Fruit fly (Drosophila melanogaster) whole organism, embryonic: ENCODE data around the gene Trim9.

ENCODE experiments used
- B-H2 ChIP-seq: fragments of 200-800 bp; sonication (Bioruptor generic); optimal IDR thresholded peaks from 2 replicates; lab custom pipeline; 2018; ENCODE audit warnings: missing biosample characterization, mild to moderate bottlenecking, missing genetic modification characterization
- CG10654 ChIP-seq: fragments of 200-800 bp; sonication (Bioruptor generic); optimal IDR thresholded peaks from 2 replicates; lab custom pipeline; 2016; ENCODE audit warnings: missing biosample characterization, missing genetic modification characterization
- CG11247 ChIP-seq: fragments of 200-800 bp; sonication (Bioruptor generic); IDR thresholded peaks from 2 replicates; pipeline ENCODE4 v1.3.6; 2022; ENCODE audit warnings: missing biosample characterization, missing genetic modification characterization
- CG11560 ChIP-seq: fragments of 200-800 bp; sonication (Bioruptor generic); IDR thresholded peaks from 3 replicates; pipeline ENCODE4 v1.3.6; 2022; ENCODE audit warnings: missing biosample characterization, missing genetic modification characterization
- CG12744 ChIP-seq: fragments of 200-800 bp; sonication (Bioruptor generic); optimal IDR thresholded peaks from 2 replicates; lab custom pipeline; 2016; ENCODE audit warnings: missing biosample characterization, missing genetic modification characterization
- CG12942 ChIP-seq: fragments of 200-800 bp; sonication (Bioruptor generic); optimal IDR thresholded peaks from 3 replicates; lab custom pipeline; 2016; ENCODE audit warnings: missing biosample characterization, missing genetic modification characterization
- CG14667 ChIP-seq: fragments of 200-800 bp; sonication (Bioruptor generic); IDR thresholded peaks from 2 replicates; pipeline ENCODE4 v1.3.6; 2022; ENCODE audit warnings: missing biosample characterization, missing genetic modification characterization
- CG15601 ChIP-seq: fragments of 200-800 bp; sonication (Bioruptor generic); optimal IDR thresholded peaks from 3 replicates; lab custom pipeline; 2019; ENCODE audit warnings: missing biosample characterization, mild to moderate bottlenecking, missing genetic modification characterization, moderate library complexity
- CG1832 ChIP-seq: fragments of 200-800 bp; sonication (Bioruptor generic); optimal IDR thresholded peaks from 2 replicates; lab custom pipeline; 2017; ENCODE audit warnings: missing biosample characterization, mild to moderate bottlenecking, missing genetic modification characterization, inconsistent platforms
- CG30020 ChIP-seq: fragments of 200-800 bp; optimal IDR thresholded peaks from 2 replicates; lab custom pipeline; 2019; ENCODE audit warnings: missing biosample characterization, mild to moderate bottlenecking, missing genetic modification characterization, moderate library complexity
- CG3838 ChIP-seq: fragments of 200-800 bp; sonication (Bioruptor generic); optimal IDR thresholded peaks from 3 replicates; lab custom pipeline; 2016; ENCODE audit warnings: missing biosample characterization, missing genetic modification characterization
- CG43689 ChIP-seq: fragments of 200-800 bp; sonication (Bioruptor generic); IDR thresholded peaks from 2 replicates; pipeline ENCODE4 v1.3.6; 2022; ENCODE audit warnings: missing biosample characterization, missing genetic modification characterization
- CG6272 ChIP-seq: fragments of 200-800 bp; sonication (Bioruptor generic); IDR thresholded peaks from 2 replicates; pipeline ENCODE4 v1.3.6; 2022; ENCODE audit warnings: missing biosample characterization, missing genetic modification characterization
- CG7745 ChIP-seq: fragments of 200-800 bp; sonication (Bioruptor generic); optimal IDR thresholded peaks from 2 replicates; lab custom pipeline; 2018; ENCODE audit warnings: missing biosample characterization, mild to moderate bottlenecking, missing genetic modification characterization, moderate library complexity
- CG7786 ChIP-seq: fragments of 200-800 bp; sonication (Bioruptor generic); optimal IDR thresholded peaks from 2 replicates; lab custom pipeline; 2016; ENCODE audit warnings: missing biosample characterization, missing genetic modification characterization
- CG7839 ChIP-seq: fragments of 200-800 bp; sonication (Bioruptor generic); optimal IDR thresholded peaks from 3 replicates; lab custom pipeline; 2018; ENCODE audit warnings: missing biosample characterization, mild to moderate bottlenecking, missing genetic modification characterization, moderate library complexity
- CG8765 ChIP-seq: fragments of 200-800 bp; sonication (Bioruptor generic); IDR thresholded peaks from 2 replicates; pipeline ENCODE4 v1.3.6; 2022; ENCODE audit warnings: missing biosample characterization, missing genetic modification characterization
- CG9817 ChIP-seq: fragments of 200-800 bp; sonication (Bioruptor generic); optimal IDR thresholded peaks from 2 replicates; lab custom pipeline; 2018; ENCODE audit warnings: missing biosample characterization, mild to moderate bottlenecking, missing genetic modification characterization, moderate library complexity
- CHES-1-like ChIP-seq: fragments of 200-800 bp; sonication (Bioruptor generic); optimal IDR thresholded peaks from 2 replicates; lab custom pipeline; 2016; ENCODE audit warnings: missing biosample characterization, missing genetic modification characterization
- Doc3 ChIP-seq: fragments of 200-800 bp; sonication (Bioruptor generic); IDR thresholded peaks from 3 replicates; pipeline ENCODE4 v1.3.6; 2022; ENCODE audit warnings: missing biosample characterization, missing genetic modification characterization; ENCODE audit not compliant: partially characterized antibody
- E2f2 ChIP-seq: fragments of 200-800 bp; sonication (Bioruptor generic); IDR thresholded peaks from 2 replicates; pipeline ENCODE4 v1.3.6; 2022; ENCODE audit warnings: missing biosample characterization, missing genetic modification characterization
- Eip74EF ChIP-seq, 2 experiments: fragments of 200-800 bp in 1 of 2; fragments of >200 bp in 1 of 2; sonication (Bioruptor generic) in 1 of 2; optimal IDR thresholded peaks; 2 replicates each; lab custom pipeline; 2017 to 2019; ENCODE audit warnings: missing biosample characterization in 2 of 2, missing genetic modification characterization in 2 of 2, mild to moderate bottlenecking in 1 of 2, moderate library complexity in 1 of 2
- Hmx ChIP-seq: fragments of 200-800 bp; sonication (Bioruptor generic); optimal IDR thresholded peaks from 2 replicates; lab custom pipeline; 2016; ENCODE audit warnings: missing biosample characterization, missing genetic modification characterization
- Hsf ChIP-seq: fragments of 200-800 bp; sonication (Bioruptor generic); optimal IDR thresholded peaks from 3 replicates; lab custom pipeline; 2016; ENCODE audit warnings: missing biosample characterization, missing genetic modification characterization
- Mes4 ChIP-seq: fragments of 200-800 bp; sonication (Bioruptor generic); optimal IDR thresholded peaks from 2 replicates; lab custom pipeline; 2016; ENCODE audit warnings: missing biosample characterization, missing genetic modification characterization
- Ssrp ChIP-seq: fragments of 200-800 bp; sonication (Bioruptor generic); optimal IDR thresholded peaks from 2 replicates; lab custom pipeline; 2018; ENCODE audit warnings: missing biosample characterization, mild to moderate bottlenecking, missing genetic modification characterization, moderate library complexity
- Xrp1 ChIP-seq: fragments of 200-800 bp; sonication (Bioruptor generic); IDR thresholded peaks from 2 replicates; pipeline ENCODE4 v1.3.6; 2022; ENCODE audit warnings: missing biosample characterization, missing genetic modification characterization
- bowl ChIP-seq: fragments of 200-800 bp; sonication (Bioruptor generic); IDR thresholded peaks from 2 replicates; pipeline ENCODE4 v1.3.6; 2022; ENCODE audit warnings: missing biosample characterization, missing genetic modification characterization
- caup ChIP-seq: fragments of 200-800 bp; sonication (Bioruptor generic); optimal IDR thresholded peaks from 3 replicates; lab custom pipeline; 2017; ENCODE audit warnings: missing biosample characterization, mild to moderate bottlenecking, missing genetic modification characterization, moderate library complexity; ENCODE audit not compliant: severe bottlenecking
- chif ChIP-seq, 2 experiments: fragments of 200-800 bp; sonication (Bioruptor generic); optimal IDR thresholded peaks; 3 replicates each; lab custom pipeline; 2016; ENCODE audit warnings: missing biosample characterization in 2 of 2, missing genetic modification characterization in 2 of 2
- emc ChIP-seq: fragments of 200-800 bp; sonication (Bioruptor generic); optimal IDR thresholded peaks from 2 replicates; lab custom pipeline; 2016; ENCODE audit warnings: missing biosample characterization, missing genetic modification characterization
- en ChIP-seq: fragments of 200-800 bp; sonication (Bioruptor generic); optimal IDR thresholded peaks from 2 replicates; lab custom pipeline; 2016; ENCODE audit warnings: missing biosample characterization, missing genetic modification characterization
- fu2 ChIP-seq: fragments of 200-800 bp; sonication (Bioruptor generic); optimal IDR thresholded peaks from 2 replicates; lab custom pipeline; 2016; ENCODE audit warnings: missing biosample characterization, missing genetic modification characterization
- gsb-n ChIP-seq: fragments of 200-800 bp; sonication (Bioruptor generic); optimal IDR thresholded peaks from 3 replicates; lab custom pipeline; 2018; ENCODE audit warnings: missing biosample characterization, mild to moderate bottlenecking, missing genetic modification characterization
- hbn ChIP-seq: fragments of 200-800 bp; sonication (Bioruptor generic); IDR thresholded peaks from 2 replicates; pipeline ENCODE4 v1.3.6; 2022; ENCODE audit warnings: missing biosample characterization, missing genetic modification characterization; ENCODE audit not compliant: partially characterized antibody
- ind ChIP-seq: fragments of 200-800 bp; sonication (Bioruptor generic); optimal IDR thresholded peaks from 3 replicates; lab custom pipeline; 2016; ENCODE audit warnings: missing biosample characterization, missing genetic modification characterization
- lmd ChIP-seq: fragments of 200-800 bp; sonication (Bioruptor generic); IDR thresholded peaks from 2 replicates; pipeline ENCODE4 v1.3.6; 2022; ENCODE audit warnings: missing biosample characterization, missing genetic modification characterization
- lov ChIP-seq, 2 experiments: fragments of 200-800 bp in 1 of 2; fragments of >200 bp in 1 of 2; sonication (Bioruptor generic) in 1 of 2; IDR thresholded peaks in 1 of 2; optimal IDR thresholded peaks in 1 of 2; 2 replicates in 1 of 2; 3 replicates in 1 of 2; pipeline versions ENCODE4 v1.3.6 to Lab custom; 2017 to 2022; ENCODE audit warnings: missing biosample characterization in 1 of 2, missing genetic modification characterization in 1 of 2
- mam ChIP-seq: fragments of 200-800 bp; sonication (Bioruptor generic); optimal IDR thresholded peaks from 3 replicates; lab custom pipeline; 2016; ENCODE audit warnings: missing biosample characterization, missing genetic modification characterization
- nerfin-2 ChIP-seq: fragments of 200-800 bp; sonication (Bioruptor generic); IDR thresholded peaks from 2 replicates; pipeline ENCODE4 v1.3.6; 2022; ENCODE audit warnings: missing biosample characterization, missing genetic modification characterization; ENCODE audit not compliant: partially characterized antibody
- pho ChIP-seq: fragments of 200-800 bp; sonication (Bioruptor generic); optimal IDR thresholded peaks from 2 replicates; lab custom pipeline; 2016; ENCODE audit warnings: missing biosample characterization, missing genetic modification characterization
- pros ChIP-seq: fragments of 200-800 bp; sonication (Bioruptor generic); optimal IDR thresholded peaks from 3 replicates; lab custom pipeline; 2019; ENCODE audit warnings: missing biosample characterization, mild to moderate bottlenecking, missing genetic modification characterization, moderate library complexity
- pum ChIP-seq: fragments of 200-800 bp; sonication (Bioruptor generic); optimal IDR thresholded peaks from 2 replicates; lab custom pipeline; 2016; ENCODE audit warnings: missing biosample characterization, missing genetic modification characterization
- row ChIP-seq: fragments of 200-800 bp; sonication (Bioruptor generic); IDR thresholded peaks from 3 replicates; pipeline ENCODE4 v1.3.6; 2022; ENCODE audit warnings: missing biosample characterization, missing genetic modification characterization
- sens ChIP-seq: fragments of 200-800 bp; sonication (Bioruptor generic); peaks from one replicate; lab custom pipeline; 2016; ENCODE audit warnings: missing biosample characterization, missing genetic modification characterization
- sens-2 ChIP-seq: fragments of 200-800 bp; sonication (Bioruptor generic); IDR thresholded peaks from 2 replicates; pipeline ENCODE4 v1.3.6; 2022; ENCODE audit warnings: missing biosample characterization, missing genetic modification characterization
- so ChIP-seq: fragments of 200-800 bp; sonication (Bioruptor generic); IDR thresholded peaks from 3 replicates; pipeline ENCODE4 v1.3.6; 2022; ENCODE audit warnings: missing biosample characterization, missing genetic modification characterization
- stc ChIP-seq: fragments of 200-800 bp; sonication (Bioruptor generic); IDR thresholded peaks from 2 replicates; pipeline ENCODE4 v1.3.6; 2022; ENCODE audit warnings: missing biosample characterization, missing genetic modification characterization
- trh ChIP-seq: fragments of 200-800 bp; sonication (Bioruptor generic); optimal IDR thresholded peaks from 2 replicates; lab custom pipeline; 2016; ENCODE audit warnings: missing biosample characterization, missing genetic modification characterization
- unc-4 ChIP-seq: fragments of 200-800 bp; sonication (Bioruptor generic); IDR thresholded peaks from 2 replicates; pipeline ENCODE4 v1.3.6; 2022; ENCODE audit warnings: missing biosample characterization, missing genetic modification characterization; ENCODE audit not compliant: partially characterized antibody

Gene Trim9

dm6 chr2L:10616767-10617166, 72.1 kb downstream of the Trim9 start (continued):
- TF ChIP-seq unc-4 (GFP tag; lab: Robert Waterston, UW): no peak
- peak; percentile 57; the same call in 1 of the 2 replicates for TF ChIP-seq bowl
- TF ChIP-seq CG8765: peak; percentile 44; the same call in 1 of the 2 replicates
- TF ChIP-seq en: peak; percentile 40
- TF ChIP-seq CG15601: peak; percentile 73
- TF ChIP-seq CG11560 (tag; lab: Robert Waterston, UW): 0 out of 3 replicates have a peak, but pooled peaks have one; percentile 24
- TF ChIP-seq CHES-1-like: peak; percentile 37
- peak; percentile 75 for TF ChIP-seq CG6272 (GFP tag; lab: Robert Waterston, UW)
- TF ChIP-seq CG7786 (GFP tag; lab: Kevin White, UChicago): peak; percentile 45
- TF ChIP-seq Hmx: no peak
- TF ChIP-seq gsb-n (tag; lab: Kevin White, UChicago): peak; percentile 78
- peak; percentile 67; the same call in 1 of the 2 replicates for TF ChIP-seq E2f2 (GFP tag; lab: Robert Waterston, UW)
- peak; percentile 86 for TF ChIP-seq row (GFP tag; lab: Robert Waterston, UW)
- TF ChIP-seq lov (optimal IDR thresholded peaks at IDR 0.05; lab: Kevin White, UChicago): no peak
- peak; percentile 71; the same call in 2 of the 3 replicates for TF ChIP-seq lov (GFP tag; IDR thresholded peaks at IDR 0.05; lab: Robert Waterston, UW)
- TF ChIP-seq CG10654 (GFP tag; lab: Kevin White, UChicago): peak; percentile 45
- no peak for TF ChIP-seq CG7745 (tag; lab: Kevin White, UChicago)
- no peak for TF ChIP-seq CG1832 (GFP tag; lab: Kevin White, UChicago)
- peak; percentile 82 for TF ChIP-seq lmd (GFP tag; lab: Robert Waterston, UW)
- no peak for TF ChIP-seq Doc3 (GFP tag; lab: Robert Waterston, UW)
- peak; percentile 52; the same call in 1 of the 2 replicates for TF ChIP-seq CG11247 (GFP tag; lab: Robert Waterston, UW)
- TF ChIP-seq CG12744 (GFP tag; lab: Kevin White, UChicago): no peak
- no peak for TF ChIP-seq sens-2
- TF ChIP-seq caup (GFP tag; lab: Kevin White, UChicago): peak; percentile 43
- no peak for TF ChIP-seq CG30020 (tag; lab: Kevin White, UChicago)
- TF ChIP-seq stc (GFP tag; lab: Robert Waterston, UW): peak; percentile 89
- peak; percentile 55 for TF ChIP-seq Mes4
- peak; percentile 86 for TF ChIP-seq so (GFP tag; lab: Robert Waterston, UW)
- TF ChIP-seq Eip74EF (GFP tag; optimal IDR thresholded peaks at IDR 0.05; lab: Kevin White, UChicago): peak in 1 of 2 experiments; percentile 63
- TF ChIP-seq CG14667 (GFP tag; lab: Robert Waterston, UW): peak; percentile 63
- 0 out of 2 replicates have a peak, but pooled peaks have one; percentile 42 for TF ChIP-seq CG43689 (GFP tag; lab: Robert Waterston, UW)
- TF ChIP-seq Ssrp (tag; lab: Kevin White, UChicago): peak; percentile 68
- peak; percentile 43 for TF ChIP-seq mam (GFP tag; lab: Kevin White, UChicago)
- no peak for TF ChIP-seq trh (GFP tag; lab: Kevin White, UChicago)
- TF ChIP-seq nerfin-2 (GFP tag; lab: Robert Waterston, UW): no peak
- TF ChIP-seq emc (GFP tag; lab: Kevin White, UChicago): no peak
- TF ChIP-seq fu2 (GFP tag; lab: Kevin White, UChicago): no peak
- no peak for TF ChIP-seq CG3838 (GFP tag; lab: Kevin White, UChicago)
- TF ChIP-seq Hsf: peak; percentile 75
- TF ChIP-seq hbn (GFP tag; lab: Robert Waterston, UW): no peak
- TF ChIP-seq ind (GFP tag; lab: Kevin White, UChicago): peak; percentile 70
- TF ChIP-seq CG9817: peak; percentile 42
- TF ChIP-seq chif (GFP tag; optimal IDR thresholded peaks at IDR 0.05; lab: Kevin White, UChicago): peak; percentile 72 to 76
- TF ChIP-seq B-H2 (GFP tag; lab: Kevin White, UChicago): no peak
- TF ChIP-seq pum: peak; percentile 52
- no peak for TF ChIP-seq pros (GFP tag; lab: Kevin White, UChicago)
- peak; percentile 44 for TF ChIP-seq CG12942
- peak; percentile 90 for TF ChIP-seq Xrp1 (GFP tag; lab: Robert Waterston, UW)
- peak; percentile 81 for TF ChIP-seq CG7839 (tag; lab: Kevin White, UChicago)
- peak; percentile 95 for TF ChIP-seq sens
- TF ChIP-seq pho (GFP tag; lab: Kevin White, UChicago): peak; percentile 4
